Worm (Caenorhabditis elegans) whole organism, young adult: ENCODE results near the gene Y47D7A.3.

Source experiments
- B0035.1 ChIP-seq: sonication (generic microtip); optimal IDR thresholded peaks from 2 replicates; lab custom pipeline; 2016; ENCODE audit warnings: missing genetic modification characterization, mild to moderate bottlenecking, missing compliant biosample characterization, missing genotype, missing genetic modification reagents
- F33H1.4 ChIP-seq: fragments of 200-800 bp; sonication (Bioruptor generic); IDR thresholded peaks from 2 replicates; pipeline ENCODE4 v1.3.6; 2022; ENCODE audit warnings: missing genetic modification reagents, missing genetic modification characterization, missing compliant biosample characterization
- F52B5.7 ChIP-seq: sonication (generic microtip); optimal IDR thresholded peaks from 2 replicates; lab custom pipeline; 2016; ENCODE audit warnings: mild to moderate bottlenecking, missing genetic modification characterization, missing compliant biosample characterization
- K11D2.4 ChIP-seq: fragments of 200-800 bp; sonication (Bioruptor generic); IDR thresholded peaks from 2 replicates; pipeline ENCODE4 v1.3.6; 2022; ENCODE audit warnings: missing genetic modification reagents, missing genetic modification characterization, missing compliant biosample characterization
- T07F8.4 ChIP-seq: sonication (generic microtip); optimal IDR thresholded peaks from 2 replicates; lab custom pipeline; 2016; ENCODE audit warnings: mild to moderate bottlenecking, missing genetic modification characterization, moderate library complexity, missing compliant biosample characterization
- T26A5.8 ChIP-seq: sonication (generic microtip); optimal IDR thresholded peaks from 2 replicates; lab custom pipeline; 2016; ENCODE audit warnings: missing genetic modification characterization, missing compliant biosample characterization
- ama-1 ChIP-seq, 3 experiments: fragments of 150-350 bp in 1 of 3; sonication (generic microtip) in 2 of 3; optimal IDR thresholded peaks; 2 replicates each; lab custom pipeline; 2014 to 2018; ENCODE audit warnings: missing biosample characterization in 2 of 3, missing genetic modification characterization in 2 of 3, missing genetic modification reagents in 2 of 3
- aptf-2 ChIP-seq: fragments of 200-800 bp; sonication (Bioruptor generic); conservative IDR thresholded peaks from 2 replicates; pipeline ENCODE4 v1.3.6; 2022; ENCODE audit warnings: missing genetic modification reagents, missing genetic modification characterization, missing compliant biosample characterization
- aptf-3 ChIP-seq: fragments of 200-800 bp; sonication (Bioruptor generic); IDR thresholded peaks from 2 replicates; pipeline ENCODE4 v1.3.6; 2022; ENCODE audit warnings: missing genetic modification characterization, missing compliant biosample characterization
- ceh-100 ChIP-seq: fragments of 200-800 bp; sonication (Bioruptor generic); IDR thresholded peaks from 2 replicates; pipeline ENCODE4 v1.3.6; 2022; ENCODE audit warnings: missing genetic modification reagents, missing genetic modification characterization, missing compliant biosample characterization
- ceh-27 ChIP-seq: fragments of 200-800 bp; sonication (Bioruptor generic); optimal IDR thresholded peaks from 2 replicates; lab custom pipeline; 2018; ENCODE audit warnings: mild to moderate bottlenecking, missing genetic modification characterization, moderate library complexity, missing compliant biosample characterization
- dox-1 ChIP-seq: fragments of 200-800 bp; sonication (Bioruptor generic); IDR thresholded peaks from 2 replicates; pipeline ENCODE4 v1.3.6; 2022; ENCODE audit warnings: missing genetic modification reagents, missing genetic modification characterization, missing compliant biosample characterization
- dpff-1 ChIP-seq: sonication (generic microtip); optimal IDR thresholded peaks from 2 replicates; lab custom pipeline; 2017; ENCODE audit warnings: mild to moderate bottlenecking, missing genetic modification characterization, missing compliant biosample characterization
- egl-18 ChIP-seq: fragments of 200-800 bp; sonication (Bioruptor generic); IDR thresholded peaks from 2 replicates; pipeline ENCODE4 v1.3.6; 2022; ENCODE audit warnings: missing genetic modification reagents, missing genetic modification characterization, missing compliant biosample characterization
- egl-44 ChIP-seq: fragments of 200-800 bp; sonication (Bioruptor generic); IDR thresholded peaks from 2 replicates; pipeline ENCODE4 v1.3.6; 2022; ENCODE audit warnings: missing genetic modification reagents, missing genetic modification characterization, missing compliant biosample characterization
- ekl-4 ChIP-seq: fragments of 200-800 bp; sonication (Bioruptor generic); IDR thresholded peaks from 2 replicates; pipeline ENCODE4 v1.3.6; 2022; ENCODE audit warnings: missing genetic modification reagents, missing genetic modification characterization, missing compliant biosample characterization
- ets-4 ChIP-seq: fragments of 200-800 bp; sonication (Bioruptor generic); optimal IDR thresholded peaks from 2 replicates; lab custom pipeline; 2018; ENCODE audit warnings: mild to moderate bottlenecking, missing genetic modification characterization, missing compliant biosample characterization
- fkh-3 ChIP-seq: sonication (generic microtip); optimal IDR thresholded peaks from 2 replicates; lab custom pipeline; 2016; ENCODE audit warnings: mild to moderate bottlenecking, missing genetic modification characterization, missing compliant biosample characterization
- hlh-26 ChIP-seq: fragments of 200-800 bp; sonication (Bioruptor generic); conservative IDR thresholded peaks from 2 replicates; pipeline ENCODE4 v1.3.6; 2022; ENCODE audit warnings: missing genetic modification reagents, missing genetic modification characterization, missing compliant biosample characterization
- hrde-1 ChIP-seq: sonication (generic microtip); optimal IDR thresholded peaks from 2 replicates; lab custom pipeline; 2016; ENCODE audit warnings: missing genetic modification characterization, mild to moderate bottlenecking, missing compliant biosample characterization, moderate library complexity, missing genotype, missing genetic modification reagents, borderline replicate concordance
- let-526 ChIP-seq: fragments of 200-800 bp; sonication (Bioruptor generic); IDR thresholded peaks from 2 replicates; pipeline ENCODE4 v1.3.6; 2022; ENCODE audit warnings: missing genetic modification reagents, missing genetic modification characterization, missing compliant biosample characterization
- let-607 ChIP-seq, 2 experiments: fragments of 200-800 bp in 1 of 2; sonication (Bioruptor generic) in 1 of 2; sonication (generic microtip) in 1 of 2; optimal IDR thresholded peaks; 2 replicates each; lab custom pipeline; 2016 to 2018; ENCODE audit warnings: mild to moderate bottlenecking in 2 of 2, missing compliant biosample characterization in 2 of 2, missing genetic modification characterization in 2 of 2, moderate library complexity in 2 of 2, missing genotype in 1 of 2
- lin-26 ChIP-seq: fragments of 200-800 bp; sonication (Bioruptor generic); IDR thresholded peaks from 2 replicates; pipeline ENCODE4 v1.3.6; 2022; ENCODE audit warnings: missing genetic modification reagents, missing genetic modification characterization, missing compliant biosample characterization
- lir-1 ChIP-seq: fragments of 200-800 bp; sonication (Bioruptor generic); conservative IDR thresholded peaks from 2 replicates; pipeline ENCODE4 v1.3.6; 2022; ENCODE audit warnings: missing genetic modification reagents, missing genetic modification characterization, missing compliant biosample characterization
- madf-10 ChIP-seq: sonication (generic microtip); optimal IDR thresholded peaks from 2 replicates; lab custom pipeline; 2016; ENCODE audit warnings: mild to moderate bottlenecking, missing genetic modification characterization, missing compliant biosample characterization
- madf-6 ChIP-seq: fragments of 200-800 bp; sonication (Bioruptor generic); IDR thresholded peaks from 2 replicates; pipeline ENCODE4 v1.3.6; 2022; ENCODE audit warnings: missing genetic modification reagents, missing genetic modification characterization, missing compliant biosample characterization
- madf-8 ChIP-seq: fragments of 200-800 bp; sonication (Bioruptor generic); conservative IDR thresholded peaks from 2 replicates; pipeline ENCODE4 v1.3.6; 2022; ENCODE audit warnings: missing genetic modification reagents, missing genetic modification characterization, missing compliant biosample characterization
- mel-28 ChIP-seq: sonication (generic microtip); optimal IDR thresholded peaks from 2 replicates; lab custom pipeline; 2016; ENCODE audit warnings: borderline replicate concordance, mild to moderate bottlenecking, missing genetic modification characterization, missing compliant biosample characterization
- mes-4 ChIP-seq: sonication (generic microtip); optimal IDR thresholded peaks from 2 replicates; lab custom pipeline; 2016; ENCODE audit warnings: missing genotype, missing genetic modification characterization, missing compliant biosample characterization
- nfya-1 ChIP-seq: sonication (generic microtip); optimal IDR thresholded peaks from 2 replicates; lab custom pipeline; 2017; ENCODE audit warnings: antibody characterized with exemption, missing compliant biosample characterization, missing genetic modification characterization, borderline replicate concordance; ENCODE audit not compliant: insufficient read depth
- nfya-2 ChIP-seq: fragments of 200-800 bp; sonication (Bioruptor generic); IDR thresholded peaks from 2 replicates; pipeline ENCODE4 v1.3.6; 2022; ENCODE audit warnings: missing genetic modification reagents, missing genetic modification characterization, missing compliant biosample characterization
- nhr-80 ChIP-seq: sonication (generic microtip); optimal IDR thresholded peaks from 2 replicates; lab custom pipeline; 2016; ENCODE audit warnings: missing genetic modification characterization, missing compliant biosample characterization
- rcor-1 ChIP-seq: fragments of 200-800 bp; sonication (Bioruptor generic); IDR thresholded peaks from 2 replicates; pipeline ENCODE4 v1.3.6; 2022; ENCODE audit warnings: missing genetic modification reagents, missing genetic modification characterization, missing compliant biosample characterization
- repo-1 ChIP-seq: sonication (generic microtip); optimal IDR thresholded peaks from 2 replicates; lab custom pipeline; 2017; ENCODE audit warnings: mild to moderate bottlenecking, missing genetic modification characterization, missing compliant biosample characterization
- sea-2 ChIP-seq: fragments of 200-800 bp; sonication (Bioruptor generic); IDR thresholded peaks from 2 replicates; pipeline ENCODE4 v1.3.6; 2022; ENCODE audit warnings: missing genetic modification characterization, missing compliant biosample characterization
- sptf-2 ChIP-seq: fragments of 200-800 bp; sonication (Bioruptor generic); optimal IDR thresholded peaks from 2 replicates; lab custom pipeline; 2018; ENCODE audit warnings: mild to moderate bottlenecking, missing genetic modification characterization, missing compliant biosample characterization
- unc-130 ChIP-seq: sonication (generic microtip); optimal IDR thresholded peaks from 2 replicates; lab custom pipeline; 2016; ENCODE audit warnings: missing genetic modification reagents, missing genetic modification characterization, missing compliant biosample characterization
- unc-62 ChIP-seq: fragments of 150-350 bp; optimal IDR thresholded peaks from 2 replicates; lab custom pipeline; 2014; ENCODE audit warnings: missing biosample characterization, missing genetic modification reagents, missing genetic modification characterization
- xnd-1 ChIP-seq: sonication (generic microtip); optimal IDR thresholded peaks from 2 replicates; lab custom pipeline; 2016; ENCODE audit warnings: missing genotype, missing genetic modification reagents, missing genetic modification characterization, missing compliant biosample characterization
- ztf-18 ChIP-seq: sonication (generic microtip); optimal IDR thresholded peaks from 2 replicates; lab custom pipeline; 2016; ENCODE audit warnings: missing genotype, mild to moderate bottlenecking, missing genetic modification characterization, missing compliant biosample characterization
- ztf-26 ChIP-seq: sonication (generic microtip); optimal IDR thresholded peaks from 2 replicates; lab custom pipeline; 2017; ENCODE audit warnings: missing genetic modification characterization, missing compliant biosample characterization

The Y47D7A.3 gene

DNA sequence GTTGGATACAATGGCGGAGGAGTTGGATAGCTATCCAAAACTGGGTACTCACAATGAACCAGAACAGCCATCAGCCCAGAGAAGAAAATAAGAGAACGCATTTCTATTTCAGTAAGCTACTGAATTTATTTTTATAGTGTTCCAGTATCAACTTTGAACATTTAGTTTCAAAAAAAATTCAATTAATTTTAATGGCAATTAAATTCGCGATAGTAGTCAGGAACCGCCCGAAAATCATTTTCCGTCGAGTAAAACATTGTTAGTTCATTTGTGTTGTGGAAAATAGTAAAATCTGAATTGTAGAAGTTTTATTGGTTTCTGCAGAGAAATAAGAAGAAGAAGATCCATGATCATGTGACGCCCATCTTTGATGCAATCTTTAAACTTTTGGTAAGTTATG, 7.4 kb downstream of the Y47D7A.3 start, which contains the start of gene Y47D7A.6:
Y47D7A.6 (minus strand) TSS at position 101 of the 400 bp plus-strand sequence.
- TF ChIP-seq hlh-26 (GFP tag; lab: Robert Waterston, UW) (no peak), fkh-3 (tag; lab: Kevin White, UChicago) (no peak), madf-10 (no peak), K11D2.4 (GFP tag; lab: Robert Waterston, UW) (no peak), T26A5.8 (tag; lab: Kevin White, UChicago) (no peak), ceh-100 (GFP tag; lab: Robert Waterston, UW) (no peak), B0035.1 (tag; lab: Kevin White, UChicago) (no peak), hrde-1 (tag; lab: Kevin White, UChicago) (no peak), egl-44 (GFP tag; lab: Robert Waterston, UW) (no peak), mes-4 (no peak), egl-18 (GFP tag; lab: Robert Waterston, UW) (no peak), madf-8 (GFP tag; lab: Robert Waterston, UW) (no peak), mel-28 (tag; lab: Kevin White, UChicago) (no peak), let-526 (GFP tag; lab: Robert Waterston, UW) (no peak), F33H1.4 (GFP tag; lab: Robert Waterston, UW) (no peak), nfya-2 (GFP tag; lab: Robert Waterston, UW) (no peak), ceh-27 (GFP tag; lab: Kevin White, UChicago) (no peak), ekl-4 (GFP tag; lab: Robert Waterston, UW) (no peak), nhr-80 (no peak)

DNA sequence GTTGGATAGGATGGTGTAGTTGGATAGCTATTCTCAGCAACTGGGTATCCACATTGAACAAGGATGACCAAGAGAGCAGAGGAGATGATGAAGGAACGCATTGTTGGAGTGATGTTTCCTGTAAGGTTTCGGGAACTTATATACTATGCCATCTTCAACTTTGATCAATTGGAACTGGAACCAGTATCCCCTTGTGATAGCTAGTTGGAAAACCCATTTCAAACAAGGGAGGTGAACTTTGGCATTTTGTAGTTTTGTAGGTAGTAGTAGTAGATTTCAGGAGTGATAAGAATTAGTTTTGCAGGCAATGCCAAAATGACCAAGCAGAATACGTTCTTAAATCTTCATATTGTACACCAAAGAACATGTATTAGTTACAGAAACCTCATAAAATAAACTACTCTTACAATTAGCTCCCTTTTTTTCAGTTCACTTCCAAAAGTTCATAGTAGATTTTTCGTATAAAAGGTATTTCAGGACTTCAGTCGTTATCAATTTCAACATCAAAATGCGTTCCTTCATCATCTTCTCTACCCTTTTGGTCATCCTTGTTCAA, 9.1 kb downstream of the Y47D7A.3 start, which contains the start of the genes Y47D7A.7 and Y47D7A.2:
Y47D7A.7 (minus strand) TSS at position 101 of the 556 bp plus-strand sequence.
Y47D7A.2 (plus strand) TSS at position 506 of the 556 bp plus-strand sequence.
- no peak for TF ChIP-seq sptf-2 (GFP tag; lab: Kevin White, UChicago)
- TF ChIP-seq madf-6 (GFP tag; lab: Robert Waterston, UW) = no peak
- no peak for TF ChIP-seq F52B5.7
- TF ChIP-seq let-607 (tag; optimal IDR thresholded peaks at IDR 0.05; lab: Kevin White, UChicago) = no peak
- TF ChIP-seq lin-26 (GFP tag; lab: Robert Waterston, UW) = no peak
- TF ChIP-seq aptf-3 = no peak
- no peak for TF ChIP-seq xnd-1 (tag; lab: Kevin White, UChicago)
- TF ChIP-seq sea-2 (GFP tag; lab: Robert Waterston, UW) = no peak
- no peak for TF ChIP-seq aptf-2 (GFP tag; lab: Robert Waterston, UW)
- TF ChIP-seq ama-1 (optimal IDR thresholded peaks at IDR 0.05; lab: Kevin White, UChicago) = no peak
- TF ChIP-seq ama-1 (GFP tag; optimal IDR thresholded peaks at IDR 0.05; lab: Kevin White, UChicago) = no peak
- TF ChIP-seq repo-1 (tag; lab: Kevin White, UChicago) = no peak
- TF ChIP-seq nfya-1 = no peak
- TF ChIP-seq dpff-1 (tag; lab: Kevin White, UChicago) = no peak
- TF ChIP-seq ztf-18 (tag; lab: Kevin White, UChicago) = no peak
- no peak for TF ChIP-seq ztf-26 (tag; lab: Kevin White, UChicago)
- no peak for TF ChIP-seq fkh-3 (tag; lab: Kevin White, UChicago)
- TF ChIP-seq dox-1 (GFP tag; lab: Robert Waterston, UW) = no peak
- TF ChIP-seq unc-130 (GFP tag; lab: Kevin White, UChicago) = no peak

DNA sequence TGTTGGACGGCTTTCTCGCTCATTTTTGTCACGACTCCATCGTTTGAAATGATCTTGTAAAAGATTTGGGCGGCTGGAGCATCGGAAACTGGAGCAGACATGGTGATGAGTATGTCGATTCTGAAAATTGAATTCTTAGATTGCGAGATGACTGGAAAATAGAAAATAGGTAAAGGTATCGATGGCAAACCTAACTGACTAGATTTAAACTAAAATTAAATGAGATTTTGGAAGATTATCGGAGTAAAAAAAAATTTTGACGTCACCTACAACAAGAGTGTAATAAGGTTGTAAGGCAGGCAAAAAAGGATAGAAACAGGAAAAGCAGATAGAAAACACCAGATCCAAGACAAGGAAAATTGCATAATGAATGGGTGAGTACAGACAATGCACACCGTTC, 10.7 kb downstream of the Y47D7A.3 start, which contains the start of gene skr-14:
skr-14 (minus strand) TSS at position 101 of the 400 bp plus-strand sequence.
- TF ChIP-seq rcor-1 (GFP tag; lab: Robert Waterston, UW) (no peak), lir-1 (GFP tag; lab: Robert Waterston, UW) (no peak), ets-4 (GFP tag; lab: Kevin White, UChicago) (no peak), egl-18 (GFP tag; lab: Robert Waterston, UW) (no peak), unc-62 (GFP tag; lab: Kevin White, UChicago) (no peak), T07F8.4 (tag; lab: Kevin White, UChicago) (no peak), hlh-26 (GFP tag; lab: Robert Waterston, UW) (no peak)
